Worm (Caenorhabditis elegans) whole organism, mixed stage, embryonic: ENCODE results near the gene R07C3.3.

Experiments
- bed-3 ChIP-seq: fragments of 200-800 bp; sonication (Bioruptor generic); optimal IDR thresholded peaks from 3 replicates; lab custom pipeline; 2018; ENCODE audit warnings: mild to moderate bottlenecking, missing genetic modification characterization, moderate library complexity, missing compliant biosample characterization
- blmp-1 ChIP-seq: fragments of 150-350 bp; optimal IDR thresholded peaks from 2 replicates; lab custom pipeline; 2014; ENCODE audit warnings: missing biosample characterization, missing genetic modification characterization
- elt-1 ChIP-seq: sonication (generic microtip); optimal IDR thresholded peaks from 2 replicates; lab custom pipeline; 2017; ENCODE audit warnings: missing genetic modification characterization, mild to moderate bottlenecking, missing compliant biosample characterization, antibody characterized with exemption, moderate library complexity, borderline replicate concordance; ENCODE audit not compliant: insufficient read depth
- elt-3 ChIP-seq: fragments of 150-350 bp; optimal IDR thresholded peaks from 2 replicates; lab custom pipeline; 2014; ENCODE audit warnings: missing biosample characterization, missing genetic modification characterization
- lsy-2 ChIP-seq: fragments of 150-350 bp; optimal IDR thresholded peaks from 2 replicates; lab custom pipeline; 2014; ENCODE audit warnings: missing biosample characterization, missing genetic modification characterization
- nhr-237 ChIP-seq: fragments of 150-350 bp; optimal IDR thresholded peaks from 2 replicates; lab custom pipeline; 2014; ENCODE audit warnings: missing biosample characterization, missing genetic modification characterization
- nhr-76 ChIP-seq: sonication (generic microtip); optimal IDR thresholded peaks from 2 replicates; lab custom pipeline; 2017; ENCODE audit warnings: missing biosample characterization, missing genetic modification characterization
- snpc-4 ChIP-seq: fragments of 150-350 bp; optimal IDR thresholded peaks from 2 replicates; lab custom pipeline; 2014; ENCODE audit warnings: missing biosample characterization, missing genetic modification characterization
- ztf-11 ChIP-seq: fragments of 150-350 bp; optimal IDR thresholded peaks from 2 replicates; lab custom pipeline; 2014; ENCODE audit warnings: missing biosample characterization, missing genetic modification characterization

DNA sequence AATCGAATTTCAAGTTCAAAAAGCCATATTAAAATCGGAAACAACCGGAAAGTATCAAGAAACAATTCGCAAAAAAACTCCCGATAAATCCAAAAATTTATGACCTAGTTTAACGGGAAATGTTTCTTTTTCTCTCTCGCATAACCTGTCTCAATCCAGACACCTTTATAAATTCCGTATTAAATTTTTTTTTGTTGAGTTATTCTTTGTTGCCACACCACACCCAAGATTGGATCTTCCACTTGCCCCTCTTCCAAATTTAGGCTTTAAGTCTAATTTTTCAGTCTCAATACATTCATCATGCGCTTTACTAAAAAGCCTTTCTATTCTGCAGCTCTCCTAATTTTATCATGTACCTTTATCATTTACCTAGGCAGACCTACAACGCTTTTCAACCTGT lies at the start of gene R07C3.3:
- TF ChIP-seq ztf-11 (tag; lab: Kevin White, UChicago) (no peak), bed-3 (GFP tag; lab: Kevin White, UChicago) (no peak), elt-3 (tag; lab: Kevin White, UChicago) (no peak), blmp-1 (tag; lab: Kevin White, UChicago) (no peak), elt-1 (tag; lab: Kevin White, UChicago) (no peak), snpc-4 (no peak), nhr-237 (tag; lab: Kevin White, UChicago) (no peak), nhr-76 (no peak), lsy-2 (tag; lab: Kevin White, UChicago) (no peak)
